Worm (Caenorhabditis elegans) whole organism, L4 larva: ENCODE data around the gene C27D6.15.
A peak's percentile ranks its signal among the peaks of the same experiment; 100 is the strongest.

Experiments
- F26F4.8 ChIP-seq: fragments of 200-800 bp; sonication (Bioruptor generic); conservative IDR thresholded peaks from 2 replicates; pipeline ENCODE4 v1.3.6; 2022; ENCODE audit warnings: missing genetic modification characterization, missing compliant biosample characterization
- F49E8.2 ChIP-seq: sonication (generic microtip); optimal IDR thresholded peaks from 2 replicates; lab custom pipeline; 2016; ENCODE audit warnings: missing compliant biosample characterization, mild to moderate bottlenecking, missing genetic modification characterization, borderline replicate concordance
- ZK337.2 ChIP-seq: fragments of 200-800 bp; sonication (Bioruptor generic); IDR thresholded peaks from 2 replicates; pipeline ENCODE4 v1.3.6; 2022; ENCODE audit warnings: missing genetic modification reagents, missing genetic modification characterization, missing compliant biosample characterization
- aha-1 ChIP-seq: fragments of 150-350 bp; peaks from one replicate; lab custom pipeline; 2014; ENCODE audit warnings: missing biosample characterization, missing genetic modification characterization
- ceh-20 ChIP-seq: fragments of 200-800 bp; sonication (Bioruptor generic); IDR thresholded peaks from 2 replicates; pipeline ENCODE4 v1.3.6; 2022; ENCODE audit warnings: missing genetic modification reagents, missing genetic modification characterization, missing compliant biosample characterization
- ceh-82 ChIP-seq: sonication (generic microtip); optimal IDR thresholded peaks from 2 replicates; lab custom pipeline; 2017; ENCODE audit warnings: missing biosample characterization, missing genetic modification characterization
- cey-2 ChIP-seq: sonication (generic microtip); optimal IDR thresholded peaks from 3 replicates; lab custom pipeline; 2017; ENCODE audit warnings: missing genetic modification characterization, mild to moderate bottlenecking, missing compliant biosample characterization, antibody characterized with exemption, borderline replicate concordance; ENCODE audit not compliant: insufficient read depth
- daf-16 ChIP-seq, 3 experiments: sonication (generic microtip); optimal IDR thresholded peaks; 2 replicates each; lab custom pipeline; 2016 to 2017; ENCODE audit warnings: missing genetic modification characterization in 3 of 3, missing genetic modification reagents in 3 of 3, mild to moderate bottlenecking in 2 of 3, missing compliant biosample characterization in 2 of 3, missing biosample characterization in 1 of 3, moderate library complexity in 1 of 3
- daf-19 ChIP-seq: fragments of 200-800 bp; sonication (Bioruptor generic); conservative IDR thresholded peaks from 2 replicates; pipeline ENCODE4 v1.3.6; 2022; ENCODE audit warnings: missing genetic modification characterization, missing compliant biosample characterization
- dmd-6 ChIP-seq: fragments of 200-800 bp; sonication (Bioruptor generic); IDR thresholded peaks from 2 replicates; pipeline ENCODE4 v1.3.6; 2022; ENCODE audit warnings: missing genetic modification reagents, missing genetic modification characterization, missing compliant biosample characterization
- dve-1 ChIP-seq: sonication (generic microtip); optimal IDR thresholded peaks from 2 replicates; lab custom pipeline; 2017; ENCODE audit warnings: antibody characterized with exemption, mild to moderate bottlenecking, missing genetic modification characterization, missing compliant biosample characterization; ENCODE audit not compliant: insufficient read depth
- egl-43 ChIP-seq: fragments of 200-800 bp; sonication (Bioruptor generic); IDR thresholded peaks from 2 replicates; pipeline ENCODE4 v1.3.6; 2022; ENCODE audit warnings: missing genetic modification reagents, missing genetic modification characterization, missing compliant biosample characterization
- fkh-10 ChIP-seq: fragments of 150-350 bp; optimal IDR thresholded peaks from 2 replicates; lab custom pipeline; 2014; ENCODE audit warnings: missing biosample characterization, missing genetic modification reagents, missing genetic modification characterization
- hif-1 ChIP-seq, 2 experiments: sonication (generic microtip); optimal IDR thresholded peaks; 2 replicates each; lab custom pipeline; 2016 to 2017; ENCODE audit warnings: missing compliant biosample characterization in 2 of 2, missing genetic modification characterization in 2 of 2, missing genetic modification reagents in 2 of 2, missing genotype in 2 of 2, mild to moderate bottlenecking in 1 of 2
- lin-1 ChIP-seq: fragments of 200-800 bp; sonication (Bioruptor generic); IDR thresholded peaks from 2 replicates; pipeline ENCODE4 v1.3.6; 2022; ENCODE audit warnings: missing genetic modification reagents, missing genetic modification characterization, missing compliant biosample characterization
- lin-38 ChIP-seq: fragments of 200-800 bp; sonication (Bioruptor generic); IDR thresholded peaks from 2 replicates; pipeline ENCODE4 v1.3.6; 2022; ENCODE audit warnings: missing genetic modification reagents, missing genetic modification characterization, missing compliant biosample characterization
- madf-5 ChIP-seq, 2 experiments: fragments of 200-800 bp; sonication (Bioruptor generic); IDR thresholded peaks; 2 replicates each; pipeline ENCODE4 v1.3.6; 2022; ENCODE audit warnings: missing compliant biosample characterization in 2 of 2, missing genetic modification characterization in 2 of 2
- mxl-2 ChIP-seq: fragments of 200-800 bp; sonication (Bioruptor generic); conservative IDR thresholded peaks from 2 replicates; pipeline ENCODE4 v1.3.6; 2022; ENCODE audit warnings: missing genetic modification reagents, missing genetic modification characterization, missing compliant biosample characterization
- nhr-25 ChIP-seq: sonication (generic microtip); optimal IDR thresholded peaks from 2 replicates; lab custom pipeline; 2017; ENCODE audit warnings: missing genetic modification characterization, mild to moderate bottlenecking, missing compliant biosample characterization, antibody characterized with exemption, moderate library complexity, borderline replicate concordance; ENCODE audit not compliant: insufficient read depth
- pha-4 ChIP-seq, 2 experiments: fragments of 150-350 bp in 1 of 2; fragments of 200-800 bp in 1 of 2; sonication (Bioruptor generic) in 1 of 2; IDR thresholded peaks in 1 of 2; optimal IDR thresholded peaks in 1 of 2; 2 replicates each; pipeline versions ENCODE4 v1.3.6 to Lab custom; 2014 to 2022; ENCODE audit warnings: missing genetic modification characterization in 2 of 2, missing genetic modification reagents in 2 of 2, missing biosample characterization in 1 of 2, missing compliant biosample characterization in 1 of 2
- php-3 ChIP-seq: fragments of 200-800 bp; sonication (Bioruptor generic); IDR thresholded peaks from 2 replicates; pipeline ENCODE4 v1.3.6; 2022; ENCODE audit warnings: missing genetic modification reagents, missing genetic modification characterization, missing compliant biosample characterization
- spr-3 ChIP-seq: fragments of 200-800 bp; sonication (Bioruptor generic); optimal IDR thresholded peaks from 2 replicates; lab custom pipeline; 2018; ENCODE audit warnings: mild to moderate bottlenecking, missing genetic modification characterization, missing compliant biosample characterization
- tag-97 ChIP-seq: fragments of 200-800 bp; sonication (Bioruptor generic); IDR thresholded peaks from 2 replicates; pipeline ENCODE4 v1.3.6; 2022; ENCODE audit warnings: missing genetic modification characterization, missing compliant biosample characterization
- unc-39 ChIP-seq: sonication (generic microtip); optimal IDR thresholded peaks from 2 replicates; lab custom pipeline; 2017; ENCODE audit warnings: missing biosample characterization, missing genetic modification characterization
- zip-11 ChIP-seq: fragments of 200-800 bp; sonication (Bioruptor generic); IDR thresholded peaks from 2 replicates; pipeline ENCODE4 v1.3.6; 2022; ENCODE audit warnings: missing genetic modification characterization, missing compliant biosample characterization

Gene C27D6.15

ce11 chrII:5150829-5151228 lies 20.9 kb upstream of the C27D6.15 start, which contains the start of gene srb-16:
Gene srb-16, minus strand, starts transcription at chrII:5150929.
- no peak for TF ChIP-seq dve-1 (tag; lab: Kevin White, UChicago)

ce11 chrII:5154540-5154939 lies 17.2 kb upstream of the C27D6.15 start, which contains the start of gene srb-12:
Gene srb-12, minus strand, starts transcription at chrII:5154640.
- no peak for TF ChIP-seq pha-4 (GFP tag; IDR thresholded peaks at IDR 0.05; lab: Robert Waterston, UW)
- TF ChIP-seq pha-4 (tag; optimal IDR thresholded peaks at IDR 0.05; lab: Kevin White, UChicago), result no peak
- no peak for TF ChIP-seq ceh-82
- no peak for TF ChIP-seq tag-97 (GFP tag; lab: Robert Waterston, UW)
- no peak for TF ChIP-seq mxl-2 (GFP tag; lab: Robert Waterston, UW)
- no peak for TF ChIP-seq lin-1
- no peak for TF ChIP-seq lin-38 (GFP tag; lab: Robert Waterston, UW)
- TF ChIP-seq ZK337.2 (GFP tag; lab: Robert Waterston, UW), result no peak

ce11 chrII:5156983-5157382 lies 14.7 kb upstream of the C27D6.15 start, which contains the start of gene msp-45:
Gene msp-45, minus strand, starts transcription at chrII:5157083.
- no peak for TF ChIP-seq madf-5 (GFP tag; IDR thresholded peaks at IDR 0.05; lab: Robert Waterston, UW)

- TF ChIP-seq fkh-10 (GFP tag; lab: Kevin White, UChicago) (no peak), aha-1 (no peak), unc-39 (tag; lab: Kevin White, UChicago) (no peak), mxl-2 (GFP tag; lab: Robert Waterston, UW) (no peak), ceh-20 (GFP tag; lab: Robert Waterston, UW) (no peak), php-3 (GFP tag; lab: Robert Waterston, UW) (no peak), pha-4 (GFP tag; IDR thresholded peaks at IDR 0.05; lab: Robert Waterston, UW) (no peak), pha-4 (tag; optimal IDR thresholded peaks at IDR 0.05; lab: Kevin White, UChicago) (no peak), zip-11 (GFP tag; lab: Robert Waterston, UW) (no peak), spr-3 (GFP tag; lab: Kevin White, UChicago) (no peak)
- TF ChIP-seq, all 104 proteins: peak for 0
These were observed 14.2 kb upstream of the C27D6.15 start, which contains the start of gene srb-13 for ce11 chrII:5157525-5157924. Gene srb-13, minus strand, starts transcription at chrII:5157625.

- TF ChIP-seq F26F4.8 (GFP tag; lab: Robert Waterston, UW), result 0 out of 2 replicates have a peak, but pooled peaks have one; percentile 34
These were observed 12.9 kb upstream of the C27D6.15 start, which contains the start of gene F58A6.9 for ce11 chrII:5158774-5159173. Gene F58A6.9, minus strand, starts transcription at chrII:5158874.

- TF ChIP-seq daf-19 (no peak), daf-16 (GFP tag; optimal IDR thresholded peaks at IDR 0.05; lab: Kevin White, UChicago) (no peak), daf-16 (tag; optimal IDR thresholded peaks at IDR 0.05; lab: Kevin White, UChicago) (no peak), egl-43 (GFP tag; lab: Robert Waterston, UW) (no peak), mxl-2 (GFP tag; lab: Robert Waterston, UW) (no peak), spr-3 (GFP tag; lab: Kevin White, UChicago) (no peak), dmd-6 (GFP tag; lab: Robert Waterston, UW) (no peak), ZK337.2 (GFP tag; lab: Robert Waterston, UW) (no peak), aha-1 (no peak), F49E8.2 (tag; lab: Kevin White, UChicago) (no peak)
These were observed 10.6 kb upstream of the C27D6.15 start, which contains the start of gene C27D6.11 for ce11 chrII:5161102-5161501. Gene C27D6.11, minus strand, starts transcription at chrII:5161202.

- TF ChIP-seq F49E8.2 (tag; lab: Kevin White, UChicago) (no peak), lin-38 (GFP tag; lab: Robert Waterston, UW) (no peak), cey-2 (tag; lab: Kevin White, UChicago) (no peak), hif-1 (tag; optimal IDR thresholded peaks at IDR 0.05; lab: Kevin White, UChicago) (no peak), nhr-25 (no peak)
These were observed 8.4 kb upstream of the C27D6.15 start, which contains the start of gene srb-5 for ce11 chrII:5163283-5163682. Gene srb-5, minus strand, starts transcription at chrII:5163383.
